Worm (Caenorhabditis elegans): ENCODE results near the gene C05C8.8.
"Not testable (repeated sequence)": the region's sequence is repeated elsewhere in the genome, so short reads cannot be mapped to it uniquely, and the experiment has no call there.

C05C8.8 gene

DNA sequence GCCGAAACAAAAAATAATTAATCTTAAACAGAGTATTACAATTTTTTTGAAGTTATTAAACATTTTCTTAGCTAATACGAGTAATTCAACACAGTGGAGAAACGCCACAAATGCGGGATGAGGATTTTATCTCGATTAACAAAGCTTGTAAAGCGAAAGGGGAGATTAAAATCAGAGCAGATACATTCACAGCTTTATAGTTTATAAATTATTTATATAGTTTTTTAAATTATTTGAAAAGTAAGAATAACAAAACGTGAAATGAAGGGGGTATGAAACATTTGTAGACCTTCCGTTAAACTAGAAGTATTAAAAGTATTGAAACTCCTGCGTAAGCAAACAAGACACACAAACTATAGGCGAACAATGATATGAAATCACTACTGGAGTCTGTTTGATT, at the start of gene C05C8.8:
Gene C05C8.8, minus strand, starts transcription at position 101 of the 400 bp plus-strand sequence.
- TF ChIP-seq skn-1 (tag; optimal IDR thresholded peaks at IDR 0.05) (no peak), ceh-9 (tag; optimal IDR thresholded peaks at IDR 0.05) (no peak), nfya-1 (tag; optimal IDR thresholded peaks at IDR 0.05; ENCODE audit: insufficient read depth) (no peak), zag-1 (tag; optimal IDR thresholded peaks at IDR 0.05) (no peak), eor-1 (tag; optimal IDR thresholded peaks at IDR 0.05) (no peak), ztf-4 (tag; optimal IDR thresholded peaks at IDR 0.05) (no peak), ztf-11 (tag; optimal IDR thresholded peaks at IDR 0.05) (no peak), ama-1 (optimal IDR thresholded peaks at IDR 0.05) (no peak), tbx-2 (tag; optimal IDR thresholded peaks at IDR 0.05) (no peak), elt-2 (tag; optimal IDR thresholded peaks at IDR 0.05) (no peak), nhr-23 (tag; optimal IDR thresholded peaks at IDR 0.05) (no peak), lsy-12 (tag; optimal IDR thresholded peaks at IDR 0.05) (no peak)

DNA sequence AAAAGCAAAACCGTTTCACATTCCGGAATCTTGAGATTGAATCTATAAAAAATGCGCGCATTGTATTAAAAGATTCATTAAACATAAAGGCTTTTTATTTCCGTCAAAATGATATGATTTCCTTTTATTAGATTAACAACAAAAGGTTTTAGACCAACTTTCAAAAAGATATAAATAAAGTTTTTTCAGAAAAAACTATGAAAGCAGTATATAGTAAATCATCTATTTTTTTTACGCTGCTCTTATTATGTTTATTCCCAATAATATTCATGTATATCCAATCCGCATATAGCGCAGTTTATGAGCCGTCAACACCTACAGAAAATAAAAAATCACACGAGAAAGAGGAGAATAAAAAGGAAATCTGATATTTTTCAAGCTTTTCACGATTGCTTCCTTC, 49.5 kb upstream of the C05C8.8 start, which contains the start of gene F07G11.2:
Gene F07G11.2, plus strand, starts transcription at position 301 of the 400 bp plus-strand sequence.
- TF ChIP-seq ceh-28 (tag; optimal IDR thresholded peaks at IDR 0.05); aly-2 (tag; optimal IDR thresholded peaks at IDR 0.05); ama-1 (optimal IDR thresholded peaks at IDR 0.05): not testable (repeated sequence)

DNA sequence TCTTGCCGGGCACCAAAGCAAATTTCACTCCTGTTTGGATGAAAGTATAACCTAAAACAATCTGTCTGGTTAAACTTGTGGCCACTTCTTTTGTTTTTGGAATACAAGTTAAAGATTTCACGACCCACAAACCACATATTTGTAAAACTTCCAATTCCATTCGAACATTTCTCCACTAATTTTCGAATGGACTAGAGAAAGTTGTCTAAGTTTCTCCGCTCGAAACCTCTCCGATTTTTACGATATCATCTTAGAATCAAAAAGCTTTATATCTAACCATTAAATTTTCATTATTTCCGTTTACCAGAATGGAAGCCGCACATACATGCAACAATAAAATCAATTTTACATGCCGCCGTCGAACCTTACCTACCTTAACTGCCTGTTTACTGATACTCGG, 43.5 kb upstream of the C05C8.8 start, which contains the start of gene F07G11.3:
Gene F07G11.3, plus strand, starts transcription at position 301 of the 400 bp plus-strand sequence.
- TF ChIP-seq nfya-1 (tag; optimal IDR thresholded peaks at IDR 0.05; ENCODE audit: insufficient read depth): no peak
- TF ChIP-seq nhr-43 (tag; optimal IDR thresholded peaks at IDR 0.05; ENCODE audit: poor library complexity, severe bottlenecking): no peak
- TF ChIP-seq elt-3 (tag; optimal IDR thresholded peaks at IDR 0.05): no peak
- TF ChIP-seq pha-4 (tag; optimal IDR thresholded peaks at IDR 0.05): no peak
- TF ChIP-seq fos-1 (tag; optimal IDR thresholded peaks at IDR 0.05): no peak
- no peak for TF ChIP-seq ztf-11 (tag; optimal IDR thresholded peaks at IDR 0.05)
- TF ChIP-seq ceh-9 (tag; optimal IDR thresholded peaks at IDR 0.05): no peak

DNA sequence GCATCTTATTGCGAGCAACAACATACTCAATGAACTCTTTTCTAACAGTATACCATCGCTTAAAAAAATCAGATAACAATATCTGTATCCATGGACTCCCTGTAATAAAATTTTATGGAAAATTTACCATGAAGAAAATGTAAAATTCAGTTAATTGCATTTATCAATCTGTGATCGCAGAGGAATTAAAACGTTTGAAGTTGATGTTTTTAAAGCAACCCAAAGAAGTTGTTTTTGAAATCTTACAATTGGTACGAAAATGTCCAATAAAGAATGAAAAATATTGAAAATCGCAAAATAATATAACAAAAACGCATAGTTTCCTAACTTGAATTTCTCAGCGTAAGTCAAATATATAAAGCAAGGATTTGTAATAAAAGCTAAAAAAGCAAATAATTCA, 42.3 kb upstream of the C05C8.8 start, which contains the start of gene srj-32:
Gene srj-32, minus strand, starts transcription at position 101 of the 400 bp plus-strand sequence.
- TF ChIP-seq nhr-23 (tag; optimal IDR thresholded peaks at IDR 0.05) (no peak), skn-1 (tag; optimal IDR thresholded peaks at IDR 0.05) (no peak)

DNA sequence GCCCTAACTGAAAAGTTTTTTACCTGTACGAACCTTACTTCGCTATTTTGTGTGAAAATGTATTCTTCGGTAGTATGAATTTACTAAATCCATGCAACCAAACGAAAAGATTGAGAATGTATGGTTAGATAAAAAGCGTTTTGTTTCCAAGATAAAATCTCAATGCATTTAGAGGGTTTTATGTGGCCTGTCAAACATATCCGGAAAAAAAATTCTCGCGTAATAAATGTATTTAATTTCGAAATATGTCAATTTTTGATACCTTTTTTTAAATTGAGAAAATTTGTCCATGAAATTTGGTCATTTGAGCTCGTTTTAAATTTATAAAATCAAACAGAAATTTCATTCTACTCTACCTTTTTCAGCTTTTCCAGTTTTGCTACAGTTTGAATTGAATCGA, 40.3 kb upstream of the C05C8.8 start, which contains the start of gene F07G11.4:
Gene F07G11.4, minus strand, starts transcription at position 101 of the 400 bp plus-strand sequence.
- TF ChIP-seq snpc-4 (tag; optimal IDR thresholded peaks at IDR 0.05) (no peak), fkh-2 (tag; optimal IDR thresholded peaks at IDR 0.05) (no peak), fkh-10 (GFP tag; optimal IDR thresholded peaks at IDR 0.05) (no peak), nhr-67 (tag; optimal IDR thresholded peaks at IDR 0.05) (no peak), eor-1 (tag; optimal IDR thresholded peaks at IDR 0.05) (no peak), pqm-1 (tag; optimal IDR thresholded peaks at IDR 0.05) (no peak), nhr-76 (tag; optimal IDR thresholded peaks at IDR 0.05) (no peak), jun-1 (tag; optimal IDR thresholded peaks at IDR 0.05) (no peak), R02D3.7 (tag; optimal IDR thresholded peaks at IDR 0.05) (no peak)

DNA sequence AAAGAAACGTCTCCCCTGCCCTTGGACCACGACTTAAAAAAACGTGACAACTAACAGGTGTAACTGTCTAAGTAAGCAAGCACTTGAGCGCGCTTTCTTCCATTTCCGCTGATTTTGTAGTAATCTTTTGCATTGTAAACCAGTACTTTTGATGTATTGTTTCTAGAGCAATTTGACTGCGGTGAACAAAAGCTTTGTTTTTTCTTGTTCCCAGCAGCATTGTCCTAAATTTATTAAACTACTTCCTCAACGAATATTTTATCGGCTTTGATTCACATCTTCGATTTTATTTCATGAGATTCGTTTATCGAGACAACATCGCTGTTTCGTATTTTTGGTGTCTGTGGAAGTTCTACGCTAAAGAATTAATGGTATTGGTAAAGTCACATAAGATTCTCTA, 33.7 kb upstream of the C05C8.8 start, which contains the start of gene C13A2.1:
Gene C13A2.1, plus strand, starts transcription at position 301 of the 400 bp plus-strand sequence.
- TF ChIP-seq nhr-77 (tag; optimal IDR thresholded peaks at IDR 0.05) (no peak), ztf-11 (tag; optimal IDR thresholded peaks at IDR 0.05) (no peak), ztf-4 (tag; optimal IDR thresholded peaks at IDR 0.05) (no peak), ceh-28 (tag; optimal IDR thresholded peaks at IDR 0.05) (no peak), hmg-11 (tag; optimal IDR thresholded peaks at IDR 0.05) (no peak), sea-2 (GFP tag; optimal IDR thresholded peaks at IDR 0.05) (no peak), mml-1 (tag; optimal IDR thresholded peaks at IDR 0.05) (no peak)

DNA sequence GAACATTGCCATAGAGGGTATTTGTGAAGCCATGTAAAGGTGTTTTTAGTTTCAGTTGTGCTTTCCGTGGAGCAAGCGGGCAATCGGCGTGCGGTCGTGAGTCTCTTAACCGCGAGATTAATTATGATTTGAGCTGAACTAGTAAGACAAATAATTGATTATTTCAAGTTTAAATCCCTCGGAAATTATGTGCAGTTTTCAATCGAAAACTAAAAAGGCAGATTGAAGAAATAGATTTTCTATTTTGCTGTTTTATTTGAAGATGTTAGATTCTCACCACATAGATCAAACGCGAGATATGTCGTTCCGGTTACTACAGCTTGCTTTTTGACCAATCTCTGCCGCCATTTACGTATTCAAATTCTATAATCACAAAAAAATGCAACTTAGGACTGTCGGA, 27.0 kb upstream of the C05C8.8 start, which contains the start of gene C13A2.3:
Gene C13A2.3, plus strand, starts transcription at position 301 of the 400 bp plus-strand sequence.
- TF ChIP-seq daf-12 (tag; optimal IDR thresholded peaks at IDR 0.05) (no peak), nhr-23 (tag; optimal IDR thresholded peaks at IDR 0.05) (no peak), nhr-11 (tag; optimal IDR thresholded peaks at IDR 0.05) (no peak), lsy-12 (tag; optimal IDR thresholded peaks at IDR 0.05) (no peak), nhr-77 (tag; optimal IDR thresholded peaks at IDR 0.05) (no peak)
